Fruit fly (Drosophila melanogaster): ENCODE data around the gene CG46306.

Gene CG46306

dm6 chrX:16811213-16811749 is 24.0 kb downstream of the CG46306 start, which contains the start of gene CG4829 (continued):
- peak; percentile 10 for TF ChIP-seq p53 (GFP tag; optimal IDR thresholded peaks at IDR 0.05)
- TF ChIP-seq abd-A (tag; optimal IDR thresholded peaks at IDR 0.05) = peak; percentile 78
- TF ChIP-seq Bteb2 (GFP tag; optimal IDR thresholded peaks at IDR 0.05) = peak; percentile 84
- TF ChIP-seq CG13775 (GFP tag; optimal IDR thresholded peaks at IDR 0.05) = peak; percentile 60
- no peak for TF ChIP-seq eve (GFP tag; optimal IDR thresholded peaks at IDR 0.05)
- TF ChIP-seq Dref (GFP tag; IDR thresholded peaks at IDR 0.05) = no peak
- TF ChIP-seq CG8290 (GFP tag; optimal IDR thresholded peaks at IDR 0.05) = peak; percentile 11
- peak in 1 of 2 experiments; percentile 97 for TF ChIP-seq CG8290 (tag; optimal IDR thresholded peaks at IDR 0.05)
- peak; percentile 93 for TF ChIP-seq CG15269 (tag; optimal IDR thresholded peaks at IDR 0.05)
- no peak for TF ChIP-seq Doc3 (GFP tag; IDR thresholded peaks at IDR 0.05; ENCODE audit: partially characterized antibody)
- peak; percentile 33 for TF ChIP-seq CG30020 (tag; optimal IDR thresholded peaks at IDR 0.05)
- peak; percentile 83 to 87 for TF ChIP-seq Pdp1 (GFP tag; optimal IDR thresholded peaks at IDR 0.05)
- TF ChIP-seq CG7372 (GFP tag; IDR thresholded peaks at IDR 0.05) = peak; percentile 79
- TF ChIP-seq rib (GFP tag; IDR thresholded peaks at IDR 0.05) = peak; percentile 84
- TF ChIP-seq HLHmδ (GFP tag; optimal IDR thresholded peaks at IDR 0.05) = no peak
- TF ChIP-seq schlank (tag; optimal IDR thresholded peaks at IDR 0.05) = peak; percentile 74
- 0 out of 2 replicates have a peak, but pooled peaks have one; percentile 25 for TF ChIP-seq cas (GFP tag; IDR thresholded peaks at IDR 0.05)
- peak; percentile 83 for TF ChIP-seq Awh (GFP tag; IDR thresholded peaks at IDR 0.05)
- no peak for TF ChIP-seq CG9797 (GFP tag; optimal IDR thresholded peaks at IDR 0.05)
- peak; percentile 92 for TF ChIP-seq CG12219 (GFP tag; optimal IDR thresholded peaks at IDR 0.05)
- TF ChIP-seq bsh (GFP tag; optimal IDR thresholded peaks at IDR 0.05) = peak in 1 of 2 experiments; percentile 92
- TF ChIP-seq sug (tag; optimal IDR thresholded peaks at IDR 0.05) = peak; percentile 82
- peak; percentile 73 for TF ChIP-seq CG15696 (tag; optimal IDR thresholded peaks at IDR 0.05)
- TF ChIP-seq Kr (GFP tag; optimal IDR thresholded peaks at IDR 0.05) = no peak
- TF ChIP-seq exex (tag; optimal IDR thresholded peaks at IDR 0.05) = peak; percentile 63
- peak; percentile 88 for TF ChIP-seq CG17328 (GFP tag; IDR thresholded peaks at IDR 0.05)
- TF ChIP-seq H15 (GFP tag; IDR thresholded peaks at IDR 0.05) = peak; percentile 85
- TF ChIP-seq CG3838 (GFP tag; optimal IDR thresholded peaks at IDR 0.05) = peak; percentile 45
- TF ChIP-seq CG31224 (GFP tag; IDR thresholded peaks at IDR 0.05) = peak; percentile 83
- no peak for TF ChIP-seq YL-1 (GFP tag; optimal IDR thresholded peaks at IDR 0.05)
- peak; percentile 81 for TF ChIP-seq CG13894 (tag; optimal IDR thresholded peaks at IDR 0.05)
- peak; percentile 81 for TF ChIP-seq CG7556 (GFP tag; optimal IDR thresholded peaks at IDR 0.05)
- TF ChIP-seq zen (tag; optimal IDR thresholded peaks at IDR 0.05) = peak; percentile 79
- TF ChIP-seq BtbVII (GFP tag; optimal IDR thresholded peaks at IDR 0.05) = peak; percentile 79
- TF ChIP-seq CG4424 (GFP tag; optimal IDR thresholded peaks at IDR 0.05) = peak; percentile 89
- TF ChIP-seq fd3F (GFP tag; optimal IDR thresholded peaks at IDR 0.05) = peak; percentile 89
- peak; percentile 59 for TF ChIP-seq CG1024 (GFP tag; IDR thresholded peaks at IDR 0.05)
- peak; percentile 82 for TF ChIP-seq Dbx (GFP tag; IDR thresholded peaks at IDR 0.05)
- peak; percentile 80 for TF ChIP-seq Gug (GFP tag; IDR thresholded peaks at IDR 0.05)
- TF ChIP-seq CG11504 (tag; optimal IDR thresholded peaks at IDR 0.05) = peak; percentile 92
- no peak for TF ChIP-seq ftz-f1 (GFP tag; optimal IDR thresholded peaks at IDR 0.05)
- TF ChIP-seq dm (GFP tag; optimal IDR thresholded peaks at IDR 0.05) = peak; percentile 74
- peak; percentile 69 for TF ChIP-seq CG11398 (GFP tag; optimal IDR thresholded peaks at IDR 0.05)
- no peak for TF ChIP-seq prd (optimal IDR thresholded peaks at IDR 0.05)
- TF ChIP-seq prd (GFP tag; IDR thresholded peaks at IDR 0.05) = peak; percentile 90
- peak; percentile 74 for TF ChIP-seq CG6272 (GFP tag; IDR thresholded peaks at IDR 0.05)
- peak; percentile 84 for TF ChIP-seq CG10543 (GFP tag; optimal IDR thresholded peaks at IDR 0.05)
- TF ChIP-seq D19B (GFP tag; optimal IDR thresholded peaks at IDR 0.05) = peak; percentile 68
- TF ChIP-seq disco-r (GFP tag; optimal IDR thresholded peaks at IDR 0.05) = peak; percentile 61
- peak; percentile 92 for TF ChIP-seq unpg (GFP tag; optimal IDR thresholded peaks at IDR 0.05)
- TF ChIP-seq ssp (GFP tag; IDR thresholded peaks at IDR 0.05) = peak; percentile 79

Data from whole organism, embryonic.